Fruit fly (Drosophila melanogaster) Kc167 (cell line): ENCODE data around the gene CG42823.

Experiments used
- insv ChIP-seq: fragments of >200 bp; optimal IDR thresholded peaks from 3 replicates; lab custom pipeline; 2018; ENCODE audit warnings: missing external identifiers
- ttk ChIP-seq: sonication (Bioruptor generic); optimal IDR thresholded peaks from 2 replicates; lab custom pipeline; 2017; ENCODE audit warnings: missing external identifiers

DNA sequence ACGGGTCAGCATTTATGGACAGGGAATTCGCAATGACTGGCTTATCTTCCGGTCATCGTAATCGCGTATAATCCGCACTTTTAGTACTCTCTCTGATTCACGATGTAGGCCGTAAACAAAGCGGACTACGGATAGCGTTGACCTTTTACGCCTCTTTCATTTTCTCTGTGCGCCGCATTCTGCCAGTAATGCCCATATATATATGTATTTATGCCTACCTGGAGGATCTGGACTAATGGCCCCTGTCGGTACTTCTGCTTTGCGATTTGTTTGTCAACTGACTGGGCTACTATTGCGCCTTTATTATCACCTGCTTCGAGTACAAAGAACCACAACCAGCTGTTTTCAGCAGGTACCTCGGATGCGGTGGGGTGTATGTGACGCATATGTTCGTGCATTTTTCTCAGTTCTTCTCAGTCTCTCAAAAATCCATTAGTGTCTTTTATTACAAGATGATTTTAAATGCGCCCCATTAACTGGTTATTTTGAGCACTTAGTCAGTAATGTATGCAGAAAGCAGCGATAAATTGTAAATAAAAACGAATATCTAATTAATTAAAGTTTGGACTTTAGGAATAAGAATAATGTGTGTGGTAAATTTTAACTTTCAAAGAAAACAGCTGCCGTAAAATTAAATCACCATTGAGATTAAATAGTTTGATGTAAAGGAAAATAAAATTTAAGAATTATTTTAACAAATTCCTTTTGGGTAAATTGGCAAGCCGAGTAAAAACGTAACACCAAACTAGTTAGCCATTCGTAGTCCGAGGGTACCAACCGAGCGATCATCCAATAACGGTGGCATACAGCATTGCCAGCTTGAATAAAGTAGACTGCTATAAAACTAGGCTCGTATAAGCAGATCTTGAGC is 10.4 kb downstream of the CG42823 start, which contains the start of gene CREG:
- TF ChIP-seq ttk (lab: Kevin White, UChicago), result no peak
- no peak for TF ChIP-seq insv
